Worm (Caenorhabditis elegans): ENCODE results near the gene Y75B8A.10.

The Y75B8A.10 gene

ce11 chrIII:12157576-12157975 lies 25.2 kb downstream of the Y75B8A.10 start:
- TF ChIP-seq aly-2 (tag; optimal IDR thresholded peaks at IDR 0.05) = no peak
- no peak for TF ChIP-seq sem-4 (tag; optimal IDR thresholded peaks at IDR 0.05)
- no peak for TF ChIP-seq alr-1 (tag; optimal IDR thresholded peaks at IDR 0.05)
- TF ChIP-seq lin-13 (GFP tag; optimal IDR thresholded peaks at IDR 0.05) = no peak
- no peak for TF ChIP-seq zag-1 (tag; optimal IDR thresholded peaks at IDR 0.05)
- no peak for TF ChIP-seq unc-62 (GFP tag; optimal IDR thresholded peaks at IDR 0.05)
- no peak for TF ChIP-seq ztf-11 (tag; optimal IDR thresholded peaks at IDR 0.05)
- no peak for TF ChIP-seq crh-2 (tag; optimal IDR thresholded peaks at IDR 0.05)
- no peak for TF ChIP-seq unc-55 (GFP tag; optimal IDR thresholded peaks at IDR 0.05)
- TF ChIP-seq skn-1 (tag; optimal IDR thresholded peaks at IDR 0.05) = no peak
- no peak for TF ChIP-seq gmeb-1 (tag; optimal IDR thresholded peaks at IDR 0.05)
- TF ChIP-seq nhr-23 (tag; optimal IDR thresholded peaks at IDR 0.05) = no peak
- TF ChIP-seq egl-27 (tag; optimal IDR thresholded peaks at IDR 0.05) = no peak

ce11 chrIII:12156582-12156981 lies 26.2 kb downstream of the Y75B8A.10 start:
- TF ChIP-seq lin-13 (GFP tag; optimal IDR thresholded peaks at IDR 0.05) (no peak), blmp-1 (tag; optimal IDR thresholded peaks at IDR 0.05; ENCODE audit: insufficient read depth) (no peak), snpc-4 (tag; optimal IDR thresholded peaks at IDR 0.05) (no peak), nhr-77 (tag; optimal IDR thresholded peaks at IDR 0.05) (no peak), lin-39 (tag; optimal IDR thresholded peaks at IDR 0.05) (no peak), elt-1 (tag; optimal IDR thresholded peaks at IDR 0.05) (no peak), nhr-25 (tag; optimal IDR thresholded peaks at IDR 0.05) (no peak), ZK546.5 (tag; optimal IDR thresholded peaks at IDR 0.05) (no peak), sma-3 (GFP tag; optimal IDR thresholded peaks at IDR 0.05) (no peak), ceh-82 (tag; optimal IDR thresholded peaks at IDR 0.05) (no peak), unc-55 (GFP tag; optimal IDR thresholded peaks at IDR 0.05) (no peak)

ce11 chrIII:12155759-12156158 lies 27.1 kb downstream of the Y75B8A.10 start:
- no peak for TF ChIP-seq nhr-77 (tag; optimal IDR thresholded peaks at IDR 0.05)
- no peak for TF ChIP-seq aly-2 (tag; optimal IDR thresholded peaks at IDR 0.05)
- TF ChIP-seq elt-1 (tag; optimal IDR thresholded peaks at IDR 0.05) = no peak
- TF ChIP-seq nhr-6 (tag; optimal IDR thresholded peaks at IDR 0.05) = no peak
- no peak for TF ChIP-seq nhr-23 (tag; optimal IDR thresholded peaks at IDR 0.05)
- TF ChIP-seq nhr-21 (tag; optimal IDR thresholded peaks at IDR 0.05) = no peak
- TF ChIP-seq nhr-237 (tag; optimal IDR thresholded peaks at IDR 0.05) = no peak
- no peak for TF ChIP-seq ztf-4 (tag; optimal IDR thresholded peaks at IDR 0.05)
- no peak for TF ChIP-seq lsy-2 (tag; optimal IDR thresholded peaks at IDR 0.05)
- TF ChIP-seq mbf-1 (tag; optimal IDR thresholded peaks at IDR 0.05) = no peak

- TF ChIP-seq nhr-12 (tag; optimal IDR thresholded peaks at IDR 0.05) (no peak), crh-2 (tag; optimal IDR thresholded peaks at IDR 0.05) (no peak), ceh-82 (tag; optimal IDR thresholded peaks at IDR 0.05) (no peak), nhr-10 (tag; optimal IDR thresholded peaks at IDR 0.05) (no peak), nhr-23 (tag; optimal IDR thresholded peaks at IDR 0.05) (no peak), lin-11 (tag; optimal IDR thresholded peaks at IDR 0.05) (no peak), ZK546.5 (tag; optimal IDR thresholded peaks at IDR 0.05) (no peak), snpc-4 (tag; optimal IDR thresholded peaks at IDR 0.05) (no peak), aly-2 (tag; optimal IDR thresholded peaks at IDR 0.05) (no peak), ztf-4 (tag; optimal IDR thresholded peaks at IDR 0.05) (no peak), unc-62 (GFP tag; optimal IDR thresholded peaks at IDR 0.05) (no peak), blmp-1 (tag; optimal IDR thresholded peaks at IDR 0.05; ENCODE audit: insufficient read depth) (no peak), ztf-11 (tag; optimal IDR thresholded peaks at IDR 0.05) (no peak), mab-5 (tag; optimal IDR thresholded peaks at IDR 0.05) (no peak)
These were observed 29.3 kb downstream of the Y75B8A.10 start for ce11 chrIII:12153514-12153913.

- no peak for TF ChIP-seq dmd-4 (tag; optimal IDR thresholded peaks at IDR 0.05)
- TF ChIP-seq mbf-1 (tag; optimal IDR thresholded peaks at IDR 0.05) = no peak
- TF ChIP-seq Y55F3AM.14 (GFP tag; optimal IDR thresholded peaks at IDR 0.05) = no peak
- TF ChIP-seq C34F6.9 (tag; optimal IDR thresholded peaks at IDR 0.05) = no peak
- TF ChIP-seq peb-1 (tag; optimal IDR thresholded peaks at IDR 0.05) = no peak
- no peak for TF ChIP-seq nhr-77 (tag; optimal IDR thresholded peaks at IDR 0.05)
- TF ChIP-seq nhr-129 (tag; optimal IDR thresholded peaks at IDR 0.05) = no peak
- no peak for TF ChIP-seq ztf-4 (tag; optimal IDR thresholded peaks at IDR 0.05)
- no peak for TF ChIP-seq F13H6.1 (tag; optimal IDR thresholded peaks at IDR 0.05)
- TF ChIP-seq nhr-25 (tag; optimal IDR thresholded peaks at IDR 0.05) = no peak
These were observed 30.2 kb downstream of the Y75B8A.10 start, which contains the start of gene Y75B8A.7 for ce11 chrIII:12152599-12152998. Gene Y75B8A.7, plus strand, starts transcription at chrIII:12152899.

Data from whole organism, L2 larva.